Fruit fly (Drosophila melanogaster) whole organism, adult: Measurements from ENCODE around the gene CG13786.

ENCODE experiments used
- CG12768 ChIP-seq: fragments of 200-800 bp; sonication (Bioruptor generic); optimal IDR thresholded peaks from 2 replicates; lab custom pipeline; 2017; ENCODE audit warnings: missing biosample characterization, missing genetic modification characterization, mild to moderate bottlenecking, moderate library complexity, missing genetic modification reagents
- CG1620 ChIP-seq: fragments of 200-800 bp; sonication (Bioruptor generic); optimal IDR thresholded peaks from 2 replicates; lab custom pipeline; 2016; ENCODE audit warnings: missing biosample characterization, missing genetic modification characterization
- CG5204 ChIP-seq: fragments of 200-800 bp; sonication (Bioruptor generic); optimal IDR thresholded peaks from 2 replicates; lab custom pipeline; 2016; ENCODE audit warnings: missing biosample characterization, missing genetic modification characterization
- cic ChIP-seq: fragments of 200-800 bp; sonication (Bioruptor generic); optimal IDR thresholded peaks from 2 replicates; lab custom pipeline; 2017; ENCODE audit warnings: missing biosample characterization, mild to moderate bottlenecking, missing genetic modification characterization, moderate library complexity
- ovo ChIP-seq: fragments of 200-800 bp; sonication (Bioruptor generic); optimal IDR thresholded peaks from 2 replicates; lab custom pipeline; 2016; ENCODE audit warnings: missing biosample characterization, missing genetic modification characterization

- TF ChIP-seq cic (GFP tag; lab: Kevin White, UChicago): no peak
- no peak for TF ChIP-seq ovo (GFP tag; lab: Kevin White, UChicago)
- no peak for TF ChIP-seq CG5204 (GFP tag; lab: Kevin White, UChicago)
- no peak for TF ChIP-seq CG1620 (GFP tag; lab: Kevin White, UChicago)
- TF ChIP-seq CG12768 (GFP tag; lab: Kevin White, UChicago): no peak
These were observed 2.0 kb upstream of the CG13786 start for dm6 chr2L:7254712-7255183.
